Fruit fly (Drosophila melanogaster) whole organism, embryonic: Measurements from ENCODE around the gene CG14851.

ENCODE experiments used
- Atf6 ChIP-seq: fragments of 200-800 bp; sonication (Bioruptor generic); IDR thresholded peaks from 2 replicates; pipeline ENCODE4 v1.3.6; 2022; ENCODE audit warnings: missing biosample characterization, missing genetic modification characterization
- Bgb ChIP-seq: fragments of 200-800 bp; sonication (Bioruptor generic); IDR thresholded peaks from 2 replicates; pipeline ENCODE4 v1.3.6; 2022; ENCODE audit warnings: missing biosample characterization, missing genetic modification characterization; ENCODE audit not compliant: partially characterized antibody
- CG1024 ChIP-seq: fragments of 200-800 bp; sonication (Bioruptor generic); IDR thresholded peaks from 2 replicates; pipeline ENCODE4 v1.3.6; 2022; ENCODE audit warnings: missing biosample characterization, missing genetic modification characterization
- CG10431 ChIP-seq: fragments of 200-800 bp; sonication (Bioruptor generic); optimal IDR thresholded peaks from 3 replicates; lab custom pipeline; 2018; ENCODE audit warnings: missing biosample characterization, mild to moderate bottlenecking, missing genetic modification characterization
- CG14710 ChIP-seq: fragments of 200-800 bp; sonication (Bioruptor generic); optimal IDR thresholded peaks from 3 replicates; lab custom pipeline; 2019; ENCODE audit warnings: missing biosample characterization, mild to moderate bottlenecking, missing genetic modification characterization, moderate library complexity
- CG17385 ChIP-seq: fragments of 200-800 bp; sonication (Bioruptor generic); optimal IDR thresholded peaks from 3 replicates; lab custom pipeline; 2018; ENCODE audit warnings: missing biosample characterization, mild to moderate bottlenecking, missing genetic modification characterization
- CG17568 ChIP-seq: fragments of 200-800 bp; sonication (Bioruptor generic); optimal IDR thresholded peaks from 2 replicates; lab custom pipeline; 2018; ENCODE audit warnings: missing biosample characterization, mild to moderate bottlenecking, missing genetic modification characterization, moderate library complexity
- CG17829 ChIP-seq: fragments of 200-800 bp; optimal IDR thresholded peaks from 2 replicates; lab custom pipeline; 2019; ENCODE audit warnings: missing biosample characterization, mild to moderate bottlenecking, missing genetic modification characterization, moderate library complexity
- CG18599 ChIP-seq: fragments of 200-800 bp; sonication (Bioruptor generic); optimal IDR thresholded peaks from 3 replicates; lab custom pipeline; 2017; ENCODE audit warnings: missing biosample characterization, missing genetic modification characterization, mild to moderate bottlenecking, moderate library complexity, missing genetic modification reagents
- CG2129 ChIP-seq: fragments of 200-800 bp; sonication (Bioruptor generic); IDR thresholded peaks from 2 replicates; pipeline ENCODE4 v1.3.6; 2022; ENCODE audit warnings: missing biosample characterization, missing genetic modification characterization; ENCODE audit not compliant: partially characterized antibody
- CG30020 ChIP-seq: fragments of 200-800 bp; optimal IDR thresholded peaks from 2 replicates; lab custom pipeline; 2019; ENCODE audit warnings: missing biosample characterization, mild to moderate bottlenecking, missing genetic modification characterization, moderate library complexity
- CG4282 ChIP-seq: fragments of 200-800 bp; sonication (Bioruptor generic); optimal IDR thresholded peaks from 2 replicates; lab custom pipeline; 2016; ENCODE audit warnings: missing biosample characterization, missing genetic modification characterization
- CG5245 ChIP-seq: fragments of 200-800 bp; sonication (Bioruptor generic); optimal IDR thresholded peaks from 3 replicates; lab custom pipeline; 2016; ENCODE audit warnings: missing biosample characterization, missing genetic modification characterization
- CG6683 ChIP-seq: fragments of 200-800 bp; sonication (Bioruptor generic); optimal IDR thresholded peaks from 2 replicates; lab custom pipeline; 2017; ENCODE audit warnings: missing biosample characterization, mild to moderate bottlenecking, missing genetic modification characterization, missing genetic modification reagents
- CG6689 ChIP-seq: fragments of 200-800 bp; sonication (Bioruptor generic); IDR thresholded peaks from 2 replicates; pipeline ENCODE4 v1.3.6; 2022; ENCODE audit warnings: missing biosample characterization, missing genetic modification characterization
- CG6813 ChIP-seq: fragments of 200-800 bp; sonication (Bioruptor generic); optimal IDR thresholded peaks from 2 replicates; lab custom pipeline; 2017; ENCODE audit warnings: missing biosample characterization, missing genetic modification characterization, mild to moderate bottlenecking, moderate library complexity, missing genetic modification reagents
- CG7745 ChIP-seq: fragments of 200-800 bp; sonication (Bioruptor generic); optimal IDR thresholded peaks from 2 replicates; lab custom pipeline; 2018; ENCODE audit warnings: missing biosample characterization, mild to moderate bottlenecking, missing genetic modification characterization, moderate library complexity
- CG8388 ChIP-seq: fragments of 200-800 bp; sonication (Bioruptor generic); optimal IDR thresholded peaks from 2 replicates; lab custom pipeline; 2019; ENCODE audit warnings: missing biosample characterization, mild to moderate bottlenecking, missing genetic modification characterization, moderate library complexity
- CG8765 ChIP-seq: fragments of 200-800 bp; sonication (Bioruptor generic); IDR thresholded peaks from 2 replicates; pipeline ENCODE4 v1.3.6; 2022; ENCODE audit warnings: missing biosample characterization, missing genetic modification characterization
- CG8924 ChIP-seq: fragments of 200-800 bp; optimal IDR thresholded peaks from 3 replicates; lab custom pipeline; 2019; ENCODE audit warnings: missing biosample characterization, mild to moderate bottlenecking, missing genetic modification characterization, moderate library complexity
- CTCF ChIP-seq: fragments of 200-800 bp; sonication (Bioruptor generic); optimal IDR thresholded peaks from 2 replicates; lab custom pipeline; 2017; ENCODE audit warnings: missing biosample characterization, mild to moderate bottlenecking, missing genetic modification characterization, moderate library complexity
- Chrac-16 ChIP-seq: fragments of 200-800 bp; sonication (Bioruptor generic); optimal IDR thresholded peaks from 3 replicates; lab custom pipeline; 2016; ENCODE audit warnings: missing biosample characterization, missing genetic modification characterization
- ERR ChIP-seq: fragments of 200-800 bp; sonication (Bioruptor generic); optimal IDR thresholded peaks from 2 replicates; lab custom pipeline; 2016; ENCODE audit warnings: missing biosample characterization, missing genetic modification characterization
- Gug ChIP-seq: fragments of 200-800 bp; sonication (Bioruptor generic); IDR thresholded peaks from 4 replicates; pipeline ENCODE4 v1.3.6; 2022; ENCODE audit warnings: missing biosample characterization, missing genetic modification characterization
- H2.0 ChIP-seq: fragments of 200-800 bp; sonication (Bioruptor generic); IDR thresholded peaks from 2 replicates; pipeline ENCODE4 v1.3.6; 2022; ENCODE audit warnings: missing biosample characterization, missing genetic modification characterization
- HHEX ChIP-seq: fragments of 200-800 bp; sonication (Bioruptor generic); optimal IDR thresholded peaks from 3 replicates; lab custom pipeline; 2017; ENCODE audit warnings: missing biosample characterization, mild to moderate bottlenecking, missing genetic modification characterization, missing genetic modification reagents
- HLHmδ ChIP-seq: fragments of 200-800 bp; sonication (Bioruptor generic); optimal IDR thresholded peaks from 2 replicates; lab custom pipeline; 2018; ENCODE audit warnings: missing biosample characterization, mild to moderate bottlenecking, missing genetic modification characterization, moderate library complexity
- Hand ChIP-seq: fragments of 200-800 bp; sonication (Bioruptor generic); optimal IDR thresholded peaks from 2 replicates; lab custom pipeline; 2017; ENCODE audit warnings: mild to moderate bottlenecking, missing biosample characterization, missing genetic modification reagents, missing genetic modification characterization
- MBD-R2 ChIP-seq: fragments of 200-800 bp; sonication (Bioruptor generic); IDR thresholded peaks from 2 replicates; pipeline ENCODE4 v1.3.6; 2022; ENCODE audit warnings: missing biosample characterization, missing genetic modification characterization
- NFAT ChIP-seq: fragments of 200-800 bp; sonication (Bioruptor generic); IDR thresholded peaks from 2 replicates; pipeline ENCODE4 v1.3.6; 2022; ENCODE audit warnings: missing biosample characterization, missing genetic modification characterization
- Six4 ChIP-seq: fragments of 200-800 bp; sonication (Bioruptor generic); optimal IDR thresholded peaks from 2 replicates; lab custom pipeline; 2016; ENCODE audit warnings: missing biosample characterization, missing genetic modification characterization
- Sry-δ ChIP-seq: fragments of 200-800 bp; sonication (Bioruptor generic); optimal IDR thresholded peaks from 2 replicates; lab custom pipeline; 2016; ENCODE audit warnings: missing biosample characterization, missing genetic modification characterization
- Stat92E ChIP-seq, 3 experiments: fragments of >200 bp in 2 of 3; fragments of 200-800 bp in 1 of 3; sonication (Bioruptor generic) in 1 of 3; optimal IDR thresholded peaks; 2 replicates each; lab custom pipeline; 2017 to 2019; ENCODE audit warnings: missing biosample characterization in 3 of 3, missing genetic modification characterization in 3 of 3, mild to moderate bottlenecking in 1 of 3, moderate library complexity in 1 of 3
- Usf ChIP-seq: fragments of 200-800 bp; sonication (Bioruptor generic); optimal IDR thresholded peaks from 2 replicates; lab custom pipeline; 2017; ENCODE audit warnings: missing genotype, missing biosample characterization, missing genetic modification characterization
- caup ChIP-seq: fragments of 200-800 bp; sonication (Bioruptor generic); optimal IDR thresholded peaks from 3 replicates; lab custom pipeline; 2017; ENCODE audit warnings: missing biosample characterization, mild to moderate bottlenecking, missing genetic modification characterization, moderate library complexity; ENCODE audit not compliant: severe bottlenecking
- dimm ChIP-seq: fragments of 200-800 bp; sonication (Bioruptor generic); IDR thresholded peaks from 2 replicates; pipeline ENCODE4 v1.3.6; 2022; ENCODE audit warnings: missing biosample characterization, missing genetic modification characterization
- fru ChIP-seq: fragments of >200 bp; optimal IDR thresholded peaks from 2 replicates; lab custom pipeline; 2017
- ftz-f1 ChIP-seq: fragments of 200-800 bp; sonication (Bioruptor generic); optimal IDR thresholded peaks from 2 replicates; lab custom pipeline; 2016; ENCODE audit warnings: missing biosample characterization, missing genetic modification characterization
- h ChIP-seq: fragments of >200 bp; optimal IDR thresholded peaks from 2 replicates; lab custom pipeline; 2017
- jumu ChIP-seq: fragments of 200-800 bp; sonication (Bioruptor generic); optimal IDR thresholded peaks from 3 replicates; lab custom pipeline; 2016; ENCODE audit warnings: missing biosample characterization, missing genetic modification characterization
- kni ChIP-seq: fragments of 200-800 bp; sonication (Bioruptor generic); optimal IDR thresholded peaks from 3 replicates; lab custom pipeline; 2017; ENCODE audit warnings: mild to moderate bottlenecking, missing biosample characterization, missing genetic modification reagents, missing genetic modification characterization
- p53 ChIP-seq: fragments of 200-800 bp; sonication (Bioruptor generic); optimal IDR thresholded peaks from 2 replicates; lab custom pipeline; 2016; ENCODE audit warnings: missing biosample characterization, missing genetic modification characterization
- pros ChIP-seq: fragments of 200-800 bp; sonication (Bioruptor generic); optimal IDR thresholded peaks from 3 replicates; lab custom pipeline; 2019; ENCODE audit warnings: missing biosample characterization, mild to moderate bottlenecking, missing genetic modification characterization, moderate library complexity
- ro ChIP-seq: fragments of 200-800 bp; sonication (Bioruptor generic); IDR thresholded peaks from 2 replicates; pipeline ENCODE4 v1.3.6; 2022; ENCODE audit warnings: missing biosample characterization, missing genetic modification characterization
- slou ChIP-seq: fragments of 200-800 bp; sonication (Bioruptor generic); optimal IDR thresholded peaks from 3 replicates; lab custom pipeline; 2016; ENCODE audit warnings: missing biosample characterization, missing genetic modification characterization
- stwl ChIP-seq: fragments of 200-800 bp; sonication (Bioruptor generic); optimal IDR thresholded peaks from 3 replicates; lab custom pipeline; 2018; ENCODE audit warnings: missing biosample characterization, mild to moderate bottlenecking, missing genetic modification characterization, moderate library complexity
- sug ChIP-seq: fragments of 200-800 bp; optimal IDR thresholded peaks from 2 replicates; lab custom pipeline; 2019; ENCODE audit warnings: missing biosample characterization, mild to moderate bottlenecking, missing genetic modification characterization, moderate library complexity
- tin ChIP-seq: fragments of 200-800 bp; sonication (Bioruptor generic); optimal IDR thresholded peaks from 3 replicates; lab custom pipeline; 2016; ENCODE audit warnings: missing biosample characterization, missing genetic modification characterization
- z ChIP-seq: fragments of 200-800 bp; sonication (Bioruptor generic); IDR thresholded peaks from 3 replicates; pipeline ENCODE4 v1.3.6; 2022; ENCODE audit warnings: missing biosample characterization, missing genetic modification characterization

The CG14851 gene

dm6 chr3R:14574962-14575717 is 13.0 kb downstream of the CG14851 start (continued):
- TF ChIP-seq CG18599 (GFP tag; lab: Kevin White, UChicago) (peak; percentile 84), dimm (GFP tag; lab: Robert Waterston, UW) (no peak), Bgb (GFP tag; lab: Robert Waterston, UW) (no peak), Gug (GFP tag; lab: Robert Waterston, UW) (peak; percentile 48; the same call in 2 of the 4 replicates), stwl (no peak), CG6683 (GFP tag; lab: Kevin White, UChicago) (peak; percentile 53), Atf6 (GFP tag; lab: Robert Waterston, UW) (peak; percentile 72), jumu (peak; percentile 39), HLHmδ (GFP tag; lab: Kevin White, UChicago) (no peak), CG30020 (tag; lab: Kevin White, UChicago) (peak; percentile 37), CG6813 (GFP tag; lab: Kevin White, UChicago) (peak; percentile 51), CG8765 (no peak; the same call in 1 of the 2 replicates), CG7745 (tag; lab: Kevin White, UChicago) (no peak), CG2129 (GFP tag; lab: Robert Waterston, UW) (no peak), Chrac-16 (GFP tag; lab: Kevin White, UChicago) (peak; percentile 62), z (no peak), CG8924 (tag; lab: Kevin White, UChicago) (peak; percentile 82), Stat92E (GFP tag; optimal IDR thresholded peaks at IDR 0.05; lab: Kevin White, UChicago) (no peak), ftz-f1 (no peak), CG14710 (tag; lab: Kevin White, UChicago) (peak; percentile 84), CG1024 (no peak; the same call in 1 of the 2 replicates), CG10431 (GFP tag; lab: Kevin White, UChicago) (no peak), h (no peak), ro (no peak), p53 (GFP tag; lab: Kevin White, UChicago) (no peak), Sry-δ (GFP tag; lab: Kevin White, UChicago) (peak; percentile 31), CG17385 (GFP tag; lab: Kevin White, UChicago) (peak; percentile 58), sug (tag; lab: Kevin White, UChicago) (peak; percentile 57), fru (no peak), CG4282 (GFP tag; lab: Kevin White, UChicago) (peak; percentile 11), NFAT (GFP tag; lab: Robert Waterston, UW) (no peak), Usf (GFP tag; lab: Kevin White, UChicago) (peak; percentile 30), pros (GFP tag; lab: Kevin White, UChicago) (no peak), CG6689 (GFP tag; lab: Robert Waterston, UW) (peak; percentile 72), slou (GFP tag; lab: Kevin White, UChicago) (peak; percentile 52), Hand (GFP tag; lab: Kevin White, UChicago) (peak; percentile 16), tin (GFP tag; lab: Kevin White, UChicago) (peak; percentile 66), H2.0 (GFP tag; lab: Robert Waterston, UW) (peak; percentile 47; the same call in 1 of the 2 replicates), CG5245 (peak; percentile 14), CG17829 (tag; lab: Kevin White, UChicago) (peak; percentile 69), ERR (GFP tag; lab: Kevin White, UChicago) (no peak), CG17568 (no peak), caup (GFP tag; lab: Kevin White, UChicago) (peak; percentile 65), CTCF (no peak), MBD-R2 (GFP tag; lab: Robert Waterston, UW) (peak; percentile 39), Six4 (GFP tag; lab: Kevin White, UChicago) (peak; percentile 59), HHEX (GFP tag; lab: Kevin White, UChicago) (peak; percentile 55), CG8388 (GFP tag; lab: Kevin White, UChicago) (peak; percentile 75), kni (GFP tag; lab: Kevin White, UChicago) (peak; percentile 18)
